Worm (Caenorhabditis elegans) whole organism, mixed stage, embryonic: ENCODE data around the gene acs-4.

Source experiments
- M03D4.4 ChIP-seq: sonication (generic microtip); optimal IDR thresholded peaks from 2 replicates; lab custom pipeline; 2017; ENCODE audit warnings: mild to moderate bottlenecking, missing genetic modification characterization, missing compliant biosample characterization
- ces-1 ChIP-seq: fragments of 150-350 bp; optimal IDR thresholded peaks from 2 replicates; lab custom pipeline; 2014; ENCODE audit warnings: missing biosample characterization, missing genetic modification reagents, missing genetic modification characterization
- ham-2 ChIP-seq: fragments of 200-800 bp; sonication (Bioruptor generic); optimal IDR thresholded peaks from 2 replicates; lab custom pipeline; 2018; ENCODE audit warnings: mild to moderate bottlenecking, missing genetic modification characterization, missing compliant biosample characterization
- lin-13 ChIP-seq: fragments of 150-350 bp; optimal IDR thresholded peaks from 2 replicates; lab custom pipeline; 2014; ENCODE audit warnings: missing biosample characterization, missing genetic modification characterization
- lsy-2 ChIP-seq: fragments of 150-350 bp; optimal IDR thresholded peaks from 2 replicates; lab custom pipeline; 2014; ENCODE audit warnings: missing biosample characterization, missing genetic modification characterization
- mab-5 ChIP-seq: fragments of 150-350 bp; optimal IDR thresholded peaks from 2 replicates; lab custom pipeline; 2014; ENCODE audit warnings: missing biosample characterization, missing genetic modification characterization
- nhr-237 ChIP-seq: fragments of 150-350 bp; optimal IDR thresholded peaks from 2 replicates; lab custom pipeline; 2014; ENCODE audit warnings: missing biosample characterization, missing genetic modification characterization
- nhr-28 ChIP-seq: fragments of 150-350 bp; optimal IDR thresholded peaks from 2 replicates; lab custom pipeline; 2014; ENCODE audit warnings: missing biosample characterization, missing genetic modification characterization
- nhr-76 ChIP-seq: sonication (generic microtip); optimal IDR thresholded peaks from 2 replicates; lab custom pipeline; 2017; ENCODE audit warnings: missing biosample characterization, missing genetic modification characterization
- snpc-4 ChIP-seq: fragments of 150-350 bp; optimal IDR thresholded peaks from 2 replicates; lab custom pipeline; 2014; ENCODE audit warnings: missing biosample characterization, missing genetic modification characterization
- sptf-1 ChIP-seq: sonication (generic microtip); optimal IDR thresholded peaks from 2 replicates; lab custom pipeline; 2017; ENCODE audit warnings: mild to moderate bottlenecking, missing genetic modification characterization, moderate library complexity, missing compliant biosample characterization
- tbx-8 ChIP-seq: fragments of 200-800 bp; sonication (Bioruptor generic); optimal IDR thresholded peaks from 2 replicates; lab custom pipeline; 2018; ENCODE audit warnings: mild to moderate bottlenecking, missing genetic modification characterization, moderate library complexity, missing compliant biosample characterization

DNA sequence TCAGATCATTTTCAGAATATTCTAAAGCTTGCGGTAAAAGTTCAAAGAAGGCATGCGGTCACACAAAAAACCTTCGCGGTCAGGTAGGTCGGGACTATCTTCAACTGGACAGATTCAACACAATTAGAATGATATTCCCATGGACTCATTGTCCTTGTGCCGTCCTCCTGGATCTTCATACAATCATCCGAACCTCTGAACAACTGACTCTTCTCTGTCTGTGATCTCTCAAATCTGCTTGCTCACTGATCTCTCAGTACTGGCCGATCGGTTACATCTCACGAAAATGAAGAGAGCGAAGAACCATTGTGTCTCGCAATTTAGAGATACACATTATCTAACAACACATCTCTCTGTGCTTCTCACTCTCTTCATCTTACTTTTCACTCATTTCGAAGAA, 47.9 kb downstream of the acs-4 start:
- TF ChIP-seq sptf-1 (tag; lab: Kevin White, UChicago) (no peak), lin-13 (tag; lab: Kevin White, UChicago) (no peak), tbx-8 (GFP tag; lab: Kevin White, UChicago) (no peak), ces-1 (GFP tag; lab: Kevin White, UChicago) (no peak), nhr-237 (tag; lab: Kevin White, UChicago) (no peak), ham-2 (no peak), snpc-4 (tag; lab: Kevin White, UChicago) (no peak), lsy-2 (tag; lab: Kevin White, UChicago) (no peak), nhr-76 (no peak), nhr-28 (tag; lab: Kevin White, UChicago) (no peak), M03D4.4 (tag; lab: Kevin White, UChicago) (no peak), mab-5 (tag; lab: Kevin White, UChicago) (no peak)
